Worm (Caenorhabditis elegans): ENCODE measurements around the gene txt-12.

txt-12 gene

ce11 chrV:15078560-15078959 is 14.2 kb upstream of the txt-12 start:
- TF ChIP-seq sem-4 (tag; optimal IDR thresholded peaks at IDR 0.05) (no peak), ama-1 (optimal IDR thresholded peaks at IDR 0.05) (no peak), lsy-2 (tag; optimal IDR thresholded peaks at IDR 0.05) (no peak), elt-3 (tag; optimal IDR thresholded peaks at IDR 0.05) (no peak), sma-9 (GFP tag; optimal IDR thresholded peaks at IDR 0.05) (no peak), sma-9 (tag; optimal IDR thresholded peaks at IDR 0.05) (no peak), ZK546.5 (tag; optimal IDR thresholded peaks at IDR 0.05) (no peak), fos-1 (tag; optimal IDR thresholded peaks at IDR 0.05) (no peak), Y55F3AM.14 (GFP tag; optimal IDR thresholded peaks at IDR 0.05) (no peak), unc-39 (tag; optimal IDR thresholded peaks at IDR 0.05) (no peak), mab-5 (tag; optimal IDR thresholded peaks at IDR 0.05) (no peak), zag-1 (tag; optimal IDR thresholded peaks at IDR 0.05) (no peak), nhr-21 (tag; optimal IDR thresholded peaks at IDR 0.05) (no peak)

- TF ChIP-seq unc-62 (GFP tag; optimal IDR thresholded peaks at IDR 0.05) (no peak), alr-1 (tag; optimal IDR thresholded peaks at IDR 0.05) (no peak), nhr-21 (tag; optimal IDR thresholded peaks at IDR 0.05) (no peak), crh-2 (tag; optimal IDR thresholded peaks at IDR 0.05) (peak; percentile 45), nhr-11 (tag; optimal IDR thresholded peaks at IDR 0.05) (no peak), blmp-1 (tag; optimal IDR thresholded peaks at IDR 0.05; ENCODE audit: insufficient read depth) (no peak), elt-1 (tag; optimal IDR thresholded peaks at IDR 0.05) (no peak), ceh-16 (tag; optimal IDR thresholded peaks at IDR 0.05) (peak; percentile 13), nhr-237 (tag; optimal IDR thresholded peaks at IDR 0.05) (no peak), nhr-6 (tag; optimal IDR thresholded peaks at IDR 0.05) (no peak), lin-13 (GFP tag; optimal IDR thresholded peaks at IDR 0.05) (peak; percentile 51), aly-2 (tag; optimal IDR thresholded peaks at IDR 0.05) (no peak), nhr-25 (tag; optimal IDR thresholded peaks at IDR 0.05) (peak; percentile 46), egl-27 (tag; optimal IDR thresholded peaks at IDR 0.05) (no peak), ZK546.5 (tag; optimal IDR thresholded peaks at IDR 0.05) (no peak), unc-39 (tag; optimal IDR thresholded peaks at IDR 0.05) (no peak), fos-1 (tag; optimal IDR thresholded peaks at IDR 0.05) (peak; percentile 9), unc-55 (GFP tag; optimal IDR thresholded peaks at IDR 0.05) (peak; percentile 47), nhr-12 (tag; optimal IDR thresholded peaks at IDR 0.05) (no peak), peb-1 (tag; optimal IDR thresholded peaks at IDR 0.05) (no peak), sem-4 (tag; optimal IDR thresholded peaks at IDR 0.05) (peak; percentile 41), F13H6.1 (tag; optimal IDR thresholded peaks at IDR 0.05) (peak; percentile 73), skn-1 (tag; optimal IDR thresholded peaks at IDR 0.05) (no peak), ztf-11 (tag; optimal IDR thresholded peaks at IDR 0.05) (no peak), nhr-23 (tag; optimal IDR thresholded peaks at IDR 0.05) (no peak), gmeb-1 (tag; optimal IDR thresholded peaks at IDR 0.05) (peak; percentile 47), C34F6.9 (tag; optimal IDR thresholded peaks at IDR 0.05) (peak; percentile 64), ztf-1 (GFP tag; conservative IDR thresholded peaks at IDR 0.05) (no peak), lsy-2 (tag; optimal IDR thresholded peaks at IDR 0.05) (peak; percentile 13 to 75), Y55F3AM.14 (GFP tag; optimal IDR thresholded peaks at IDR 0.05) (no peak), nhr-129 (tag; optimal IDR thresholded peaks at IDR 0.05) (no peak), ztf-4 (tag; optimal IDR thresholded peaks at IDR 0.05) (no peak), ama-1 (optimal IDR thresholded peaks at IDR 0.05) (no peak), ceh-82 (tag; optimal IDR thresholded peaks at IDR 0.05) (no peak), snpc-4 (tag; optimal IDR thresholded peaks at IDR 0.05) (peak; percentile 50), elt-3 (tag; optimal IDR thresholded peaks at IDR 0.05) (no peak), mab-5 (tag; optimal IDR thresholded peaks at IDR 0.05) (no peak), mbf-1 (tag; optimal IDR thresholded peaks at IDR 0.05) (no peak), nhr-77 (tag; optimal IDR thresholded peaks at IDR 0.05) (no peak), zag-1 (tag; optimal IDR thresholded peaks at IDR 0.05) (no peak), mdl-1 (tag; optimal IDR thresholded peaks at IDR 0.05) (no peak), R02D3.7 (tag; optimal IDR thresholded peaks at IDR 0.05) (no peak), sma-9 (GFP tag; optimal IDR thresholded peaks at IDR 0.05) (peak; percentile 82), sma-9 (tag; optimal IDR thresholded peaks at IDR 0.05) (no peak), sma-3 (GFP tag; optimal IDR thresholded peaks at IDR 0.05) (peak; percentile 68), lin-11 (tag; optimal IDR thresholded peaks at IDR 0.05) (no peak), lin-39 (tag; optimal IDR thresholded peaks at IDR 0.05) (no peak), dmd-4 (tag; optimal IDR thresholded peaks at IDR 0.05) (no peak), nhr-10 (tag; optimal IDR thresholded peaks at IDR 0.05) (no peak)
Measured at ce11 chrV:15082291-15082690, 10.5 kb upstream of the txt-12 start, which contains the start of the genes C01G10.10 and C01G10.9. Gene C01G10.10, minus strand, starts transcription at chrV:15082441. Gene C01G10.9, plus strand, starts transcription at chrV:15082530.

Measured in whole organism, L2 larva.